Fruit fly (Drosophila melanogaster) Kc167 (cell line): ENCODE data around the gene CG2218.

Source experiments
- insv ChIP-seq: fragments of >200 bp; optimal IDR thresholded peaks from 3 replicates; lab custom pipeline; 2018; ENCODE audit warnings: missing external identifiers
- psq ChIP-seq: fragments of >200 bp; optimal IDR thresholded peaks from 2 replicates; lab custom pipeline; 2017; ENCODE audit warnings: missing external identifiers

- TF ChIP-seq insv (lab: Kevin White, UChicago) (no peak), psq (lab: Kevin White, UChicago) (no peak)
These were observed 21.6 kb downstream of the CG2218 start for dm6 chr3R:30406482-30406881.
